Fruit fly (Drosophila melanogaster) whole organism, embryonic: ENCODE data around the gene CG42514.
A peak's percentile ranks its signal among the peaks of the same experiment; 100 is the strongest.

Experiments used
- Atf3 ChIP-seq: fragments of 200-800 bp; sonication (Bioruptor generic); optimal IDR thresholded peaks from 3 replicates; lab custom pipeline; 2016; ENCODE audit warnings: missing biosample characterization, missing genetic modification characterization
- B-H1 ChIP-seq: fragments of 200-800 bp; sonication (Bioruptor generic); IDR thresholded peaks from 3 replicates; pipeline ENCODE4 v1.3.6; 2022; ENCODE audit warnings: missing biosample characterization, missing genetic modification characterization
- BEAF-32 ChIP-seq: fragments of 200-800 bp; sonication (Bioruptor generic); optimal IDR thresholded peaks from 3 replicates; lab custom pipeline; 2017; ENCODE audit warnings: missing biosample characterization, missing genetic modification characterization, mild to moderate bottlenecking, moderate library complexity, missing genetic modification reagents
- CG10147 ChIP-seq: fragments of 200-800 bp; sonication (Bioruptor generic); optimal IDR thresholded peaks from 2 replicates; lab custom pipeline; 2019; ENCODE audit warnings: missing biosample characterization, mild to moderate bottlenecking, missing genetic modification characterization, moderate library complexity
- CG10321 ChIP-seq: fragments of 200-800 bp; sonication (Bioruptor generic); IDR thresholded peaks from 2 replicates; pipeline ENCODE4 v1.3.6; 2022; ENCODE audit warnings: missing biosample characterization, missing genetic modification characterization
- CG16779 ChIP-seq: fragments of 200-800 bp; sonication (Bioruptor generic); IDR thresholded peaks from 2 replicates; pipeline ENCODE4 v1.3.6; 2022; ENCODE audit warnings: missing biosample characterization, missing genetic modification characterization
- CG16863 ChIP-seq: fragments of 200-800 bp; sonication (Bioruptor generic); optimal IDR thresholded peaks from 3 replicates; lab custom pipeline; 2016; ENCODE audit warnings: missing biosample characterization, missing genetic modification characterization
- CG18476 ChIP-seq: fragments of 200-800 bp; sonication (Bioruptor generic); optimal IDR thresholded peaks from 2 replicates; lab custom pipeline; 2016; ENCODE audit warnings: missing biosample characterization, mild to moderate bottlenecking, missing genetic modification characterization
- CG30020 ChIP-seq: fragments of 200-800 bp; optimal IDR thresholded peaks from 2 replicates; lab custom pipeline; 2019; ENCODE audit warnings: missing biosample characterization, mild to moderate bottlenecking, missing genetic modification characterization, moderate library complexity
- CG30431 ChIP-seq: fragments of 200-800 bp; sonication (Bioruptor generic); optimal IDR thresholded peaks from 2 replicates; lab custom pipeline; 2017; ENCODE audit warnings: missing biosample characterization, missing genetic modification characterization
- CG32532 ChIP-seq: fragments of 200-800 bp; sonication (Bioruptor generic); IDR thresholded peaks from 2 replicates; pipeline ENCODE4 v1.3.6; 2022; ENCODE audit warnings: missing biosample characterization, missing genetic modification characterization
- CG32767 ChIP-seq: fragments of 200-800 bp; sonication (Bioruptor generic); IDR thresholded peaks from 2 replicates; pipeline ENCODE4 v1.3.6; 2022; ENCODE audit warnings: missing biosample characterization, missing genetic modification characterization
- CG32772 ChIP-seq: fragments of 200-800 bp; sonication (Bioruptor generic); IDR thresholded peaks from 2 replicates; pipeline ENCODE4 v1.3.6; 2022; ENCODE audit warnings: missing biosample characterization, missing genetic modification characterization
- CG3726 ChIP-seq: fragments of 200-800 bp; sonication (Bioruptor generic); IDR thresholded peaks from 3 replicates; pipeline ENCODE4, ENCODE4 v1.3.6; 2022; ENCODE audit warnings: missing biosample characterization, missing genetic modification characterization
- CG43689 ChIP-seq: fragments of 200-800 bp; sonication (Bioruptor generic); IDR thresholded peaks from 2 replicates; pipeline ENCODE4 v1.3.6; 2022; ENCODE audit warnings: missing biosample characterization, missing genetic modification characterization
- CG4707 ChIP-seq: fragments of 200-800 bp; sonication (Bioruptor generic); optimal IDR thresholded peaks from 2 replicates; lab custom pipeline; 2018; ENCODE audit warnings: missing biosample characterization, mild to moderate bottlenecking, missing genetic modification characterization, moderate library complexity
- CG4730 ChIP-seq: fragments of 200-800 bp; sonication (Bioruptor generic); IDR thresholded peaks from 2 replicates; pipeline ENCODE4 v1.3.6; 2022; ENCODE audit warnings: missing biosample characterization, missing genetic modification characterization
- CG7271 ChIP-seq: fragments of 200-800 bp; sonication (Bioruptor generic); optimal IDR thresholded peaks from 2 replicates; lab custom pipeline; 2018; ENCODE audit warnings: missing biosample characterization, mild to moderate bottlenecking, missing genetic modification characterization, moderate library complexity
- CG7786 ChIP-seq: fragments of 200-800 bp; sonication (Bioruptor generic); optimal IDR thresholded peaks from 2 replicates; lab custom pipeline; 2016; ENCODE audit warnings: missing biosample characterization, missing genetic modification characterization
- CG7987 ChIP-seq: fragments of 200-800 bp; sonication (Bioruptor generic); optimal IDR thresholded peaks from 2 replicates; lab custom pipeline; 2018; ENCODE audit warnings: missing biosample characterization, mild to moderate bottlenecking, missing genetic modification characterization, moderate library complexity
- CG8089 ChIP-seq: fragments of 200-800 bp; sonication (Bioruptor generic); optimal IDR thresholded peaks from 3 replicates; lab custom pipeline; 2016; ENCODE audit warnings: missing biosample characterization, missing genetic modification characterization
- CG8924 ChIP-seq: fragments of 200-800 bp; optimal IDR thresholded peaks from 3 replicates; lab custom pipeline; 2019; ENCODE audit warnings: missing biosample characterization, mild to moderate bottlenecking, missing genetic modification characterization, moderate library complexity
- Elba2 ChIP-seq: fragments of 200-800 bp; sonication (Bioruptor generic); optimal IDR thresholded peaks from 3 replicates; lab custom pipeline; 2016; ENCODE audit warnings: missing biosample characterization, missing genetic modification characterization
- Fer1 ChIP-seq: fragments of 200-800 bp; sonication (Bioruptor generic); optimal IDR thresholded peaks from 2 replicates; lab custom pipeline; 2017; ENCODE audit warnings: missing biosample characterization, mild to moderate bottlenecking, missing genetic modification characterization
- Gug ChIP-seq: fragments of 200-800 bp; sonication (Bioruptor generic); IDR thresholded peaks from 4 replicates; pipeline ENCODE4 v1.3.6; 2022; ENCODE audit warnings: missing biosample characterization, missing genetic modification characterization
- HLH54F ChIP-seq: fragments of 200-800 bp; sonication (Bioruptor generic); optimal IDR thresholded peaks from 3 replicates; lab custom pipeline; 2016; ENCODE audit warnings: missing biosample characterization, missing genetic modification characterization
- Hmx ChIP-seq: fragments of 200-800 bp; sonication (Bioruptor generic); optimal IDR thresholded peaks from 2 replicates; lab custom pipeline; 2016; ENCODE audit warnings: missing biosample characterization, missing genetic modification characterization
- Kr ChIP-seq: fragments of 200-800 bp; sonication (Bioruptor generic); optimal IDR thresholded peaks from 2 replicates; lab custom pipeline; 2017; ENCODE audit warnings: missing biosample characterization, mild to moderate bottlenecking, missing genetic modification characterization
- Scr ChIP-seq: fragments of 200-800 bp; sonication (Bioruptor generic); IDR thresholded peaks from 2 replicates; pipeline ENCODE4 v1.3.6; 2022; ENCODE audit warnings: missing biosample characterization, missing genetic modification characterization; ENCODE audit not compliant: partially characterized antibody
- Vsx1 ChIP-seq: fragments of 200-800 bp; sonication (Bioruptor generic); optimal IDR thresholded peaks from 2 replicates; lab custom pipeline; 2017; ENCODE audit warnings: missing biosample characterization, mild to moderate bottlenecking, missing genetic modification characterization, missing genetic modification reagents
- ap ChIP-seq: fragments of 200-800 bp; sonication (Bioruptor generic); IDR thresholded peaks from 2 replicates; pipeline ENCODE4 v1.3.6; 2022; ENCODE audit warnings: missing biosample characterization, missing genetic modification characterization
- cad ChIP-seq: fragments of >200 bp; optimal IDR thresholded peaks from 2 replicates; lab custom pipeline; 2017; ENCODE audit warnings: missing biosample characterization, missing genetic modification characterization
- dan ChIP-seq: fragments of 200-800 bp; sonication (Bioruptor generic); IDR thresholded peaks from 2 replicates; pipeline ENCODE4 v1.3.6; 2022; ENCODE audit warnings: missing biosample characterization, missing genetic modification characterization
- ewg ChIP-seq: fragments of 200-800 bp; sonication (Bioruptor generic); optimal IDR thresholded peaks from 3 replicates; lab custom pipeline; 2017; ENCODE audit warnings: mild to moderate bottlenecking, missing biosample characterization, missing genetic modification reagents, missing genetic modification characterization
- exex ChIP-seq: fragments of 200-800 bp; sonication (Bioruptor generic); optimal IDR thresholded peaks from 4 replicates; lab custom pipeline; 2018; ENCODE audit warnings: missing biosample characterization, mild to moderate bottlenecking, missing genetic modification characterization, moderate library complexity
- fd96Cb ChIP-seq: fragments of 200-800 bp; sonication (Bioruptor generic); optimal IDR thresholded peaks from 2 replicates; lab custom pipeline; 2018; ENCODE audit warnings: missing biosample characterization, mild to moderate bottlenecking, missing genetic modification characterization, moderate library complexity
- gce ChIP-seq: fragments of 200-800 bp; sonication (Bioruptor generic); IDR thresholded peaks from 3 replicates; pipeline ENCODE4 v1.3.6; 2022; ENCODE audit warnings: missing biosample characterization, missing genetic modification characterization
- gcm ChIP-seq: fragments of 200-800 bp; sonication (Bioruptor generic); optimal IDR thresholded peaks from 2 replicates; lab custom pipeline; 2019; ENCODE audit warnings: missing biosample characterization, mild to moderate bottlenecking, missing genetic modification characterization, moderate library complexity
- grau ChIP-seq: fragments of 200-800 bp; optimal IDR thresholded peaks from 3 replicates; lab custom pipeline; 2019; ENCODE audit warnings: missing biosample characterization, mild to moderate bottlenecking, missing genetic modification characterization, moderate library complexity
- jumu ChIP-seq: fragments of 200-800 bp; sonication (Bioruptor generic); optimal IDR thresholded peaks from 3 replicates; lab custom pipeline; 2016; ENCODE audit warnings: missing biosample characterization, missing genetic modification characterization
- mirr ChIP-seq: fragments of 200-800 bp; sonication (Bioruptor generic); optimal IDR thresholded peaks from 3 replicates; lab custom pipeline; 2018; ENCODE audit warnings: missing biosample characterization, mild to moderate bottlenecking, missing genetic modification characterization
- phol ChIP-seq: fragments of 200-800 bp; sonication (Bioruptor generic); optimal IDR thresholded peaks from 3 replicates; lab custom pipeline; 2018; ENCODE audit warnings: missing biosample characterization, mild to moderate bottlenecking, missing genetic modification characterization, moderate library complexity
- pros ChIP-seq: fragments of 200-800 bp; sonication (Bioruptor generic); optimal IDR thresholded peaks from 3 replicates; lab custom pipeline; 2019; ENCODE audit warnings: missing biosample characterization, mild to moderate bottlenecking, missing genetic modification characterization, moderate library complexity
- stc ChIP-seq: fragments of 200-800 bp; sonication (Bioruptor generic); IDR thresholded peaks from 2 replicates; pipeline ENCODE4 v1.3.6; 2022; ENCODE audit warnings: missing biosample characterization, missing genetic modification characterization
- sug ChIP-seq: fragments of 200-800 bp; optimal IDR thresholded peaks from 2 replicates; lab custom pipeline; 2019; ENCODE audit warnings: missing biosample characterization, mild to moderate bottlenecking, missing genetic modification characterization, moderate library complexity
- tap ChIP-seq: fragments of 200-800 bp; optimal IDR thresholded peaks from 3 replicates; lab custom pipeline; 2019; ENCODE audit warnings: missing biosample characterization, mild to moderate bottlenecking, missing genetic modification characterization, moderate library complexity
- tio ChIP-seq: fragments of 200-800 bp; sonication (Bioruptor generic); optimal IDR thresholded peaks from 2 replicates; lab custom pipeline; 2017; ENCODE audit warnings: missing biosample characterization, missing genetic modification characterization, inconsistent platforms
- tna ChIP-seq: fragments of 200-800 bp; sonication (Bioruptor generic); IDR thresholded peaks from 2 replicates; pipeline ENCODE4 v1.3.6; 2022; ENCODE audit warnings: missing biosample characterization, missing genetic modification characterization; ENCODE audit not compliant: partially characterized antibody
- tup ChIP-seq: fragments of 200-800 bp; sonication (Bioruptor generic); optimal IDR thresholded peaks from 2 replicates; lab custom pipeline; 2016; ENCODE audit warnings: missing biosample characterization, mild to moderate bottlenecking, missing genetic modification characterization, moderate library complexity
- usp ChIP-seq: fragments of >200 bp; optimal IDR thresholded peaks from 2 replicates; lab custom pipeline; 2017; ENCODE audit warnings: missing biosample characterization, missing genetic modification characterization
- wdn ChIP-seq: fragments of 200-800 bp; sonication (Bioruptor generic); IDR thresholded peaks from 2 replicates; pipeline ENCODE4 v1.3.6; 2022; ENCODE audit warnings: missing biosample characterization, missing genetic modification characterization

Gene CG42514

dm6 chr3L:16488483-16489258 is 7.4 kb downstream of the CG42514 start (continued):
- no peak for TF ChIP-seq usp (GFP tag; lab: Kevin White, UChicago)
- no peak for TF ChIP-seq CG16779
- TF ChIP-seq CG8089 (GFP tag; lab: Kevin White, UChicago): no peak
- no peak for TF ChIP-seq BEAF-32 (GFP tag; lab: Kevin White, UChicago)
- no peak for TF ChIP-seq tio (GFP tag; lab: Kevin White, UChicago)
- TF ChIP-seq pros (GFP tag; lab: Kevin White, UChicago): peak; percentile 71
- 0 out of 3 replicates have a peak, but pooled peaks have one; percentile 26 for TF ChIP-seq CG3726 (GFP tag; lab: Robert Waterston, UW)
- TF ChIP-seq Fer1 (GFP tag; lab: Kevin White, UChicago): no peak
- no peak for TF ChIP-seq Vsx1 (GFP tag; lab: Kevin White, UChicago)
- TF ChIP-seq ap (GFP tag; lab: Robert Waterston, UW): no peak
- TF ChIP-seq mirr (GFP tag; lab: Kevin White, UChicago): no peak
- no peak for TF ChIP-seq CG4707
- no peak for TF ChIP-seq CG32767 (GFP tag; lab: Robert Waterston, UW)
- TF ChIP-seq CG10147 (GFP tag; lab: Kevin White, UChicago): no peak
- no peak for TF ChIP-seq gce (GFP tag; lab: Robert Waterston, UW)
- TF ChIP-seq CG18476 (GFP tag; lab: Kevin White, UChicago): no peak
- no peak for TF ChIP-seq CG30431 (GFP tag; lab: Kevin White, UChicago)
- no peak for TF ChIP-seq CG10321
- TF ChIP-seq tap: no peak
- peak; percentile 65 for TF ChIP-seq phol
- no peak for TF ChIP-seq gcm (GFP tag; lab: Kevin White, UChicago)
- no peak for TF ChIP-seq jumu (GFP tag; lab: Kevin White, UChicago)
- TF ChIP-seq tna (GFP tag; lab: Robert Waterston, UW): no peak
- TF ChIP-seq fd96Cb (tag; lab: Kevin White, UChicago): peak; percentile 53
- TF ChIP-seq CG4730 (GFP tag; lab: Robert Waterston, UW): no peak
- TF ChIP-seq tup (GFP tag; lab: Kevin White, UChicago): no peak
- no peak for TF ChIP-seq CG8924 (tag; lab: Kevin White, UChicago)
- TF ChIP-seq CG7786: no peak
- peak; percentile 19; the same call in 1 of the 2 replicates for TF ChIP-seq CG32532 (GFP tag; lab: Robert Waterston, UW)
- no peak for TF ChIP-seq stc (GFP tag; lab: Robert Waterston, UW)
- TF ChIP-seq grau (tag; lab: Kevin White, UChicago): no peak
- no peak for TF ChIP-seq sug (tag; lab: Kevin White, UChicago)
- TF ChIP-seq Hmx (GFP tag; lab: Kevin White, UChicago): no peak
- TF ChIP-seq Elba2 (GFP tag; lab: Kevin White, UChicago): no peak
- no peak for TF ChIP-seq CG7987 (GFP tag; lab: Kevin White, UChicago)
- no peak for TF ChIP-seq Scr (GFP tag; lab: Robert Waterston, UW)
- no peak for TF ChIP-seq dan (GFP tag; lab: Robert Waterston, UW)
- TF ChIP-seq CG32772 (GFP tag; lab: Robert Waterston, UW): no peak
- peak; percentile 28 for TF ChIP-seq ewg (GFP tag; lab: Kevin White, UChicago)
- TF ChIP-seq CG16863: no peak
- TF ChIP-seq Atf3 (GFP tag; lab: Kevin White, UChicago): no peak
- TF ChIP-seq Kr (GFP tag; lab: Kevin White, UChicago): peak; percentile 12
- TF ChIP-seq B-H1 (GFP tag; lab: Robert Waterston, UW): no peak
- TF ChIP-seq CG30020 (tag; lab: Kevin White, UChicago): no peak
- TF ChIP-seq CG43689: no peak
- no peak for TF ChIP-seq wdn (GFP tag; lab: Robert Waterston, UW)
- TF ChIP-seq exex (tag; lab: Kevin White, UChicago): no peak
- no peak for TF ChIP-seq Gug (GFP tag; lab: Robert Waterston, UW)
- no peak for TF ChIP-seq CG7271
- TF ChIP-seq HLH54F (GFP tag; lab: Kevin White, UChicago): no peak
- no peak for TF ChIP-seq cad (GFP tag; lab: Kevin White, UChicago)
